Worm (Caenorhabditis elegans): ENCODE measurements around the gene gcc-2.

Gene gcc-2

DNA sequence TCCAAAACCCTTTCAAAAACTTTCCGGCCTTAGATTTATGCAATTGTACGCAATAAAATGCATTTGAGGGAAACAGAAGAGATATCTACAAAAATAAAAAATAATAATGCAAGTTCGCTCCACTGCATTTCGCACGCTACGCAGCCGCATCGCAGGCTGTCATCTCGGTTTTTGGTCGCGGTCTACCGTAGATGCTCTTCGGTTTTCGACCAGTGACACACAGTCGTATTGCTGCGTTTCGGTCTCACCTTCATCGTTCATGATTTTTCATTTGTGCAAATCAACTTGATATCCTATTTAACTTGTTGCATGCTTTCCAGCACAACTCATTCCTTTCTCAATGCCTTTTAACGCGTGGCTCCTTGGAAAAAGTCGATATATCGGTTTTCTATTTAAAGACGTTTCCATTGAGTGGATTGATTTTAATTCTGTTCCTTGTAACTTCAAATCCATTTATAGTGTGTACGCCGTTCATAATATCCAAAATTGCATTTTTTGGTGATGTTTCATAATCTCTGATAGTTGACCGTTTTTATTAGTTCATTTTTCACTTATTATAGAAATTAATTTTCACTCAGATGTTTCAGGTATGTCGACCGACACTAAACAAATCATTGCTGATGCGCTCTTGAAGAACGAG is 18.8 kb upstream of the gcc-2 start, which contains the start of gene vha-1 (continued):
- TF ChIP-seq Y22D7AL.16 (tag; optimal IDR thresholded peaks at IDR 0.05): no peak
- TF ChIP-seq pax-1 (tag; optimal IDR thresholded peaks at IDR 0.05): no peak
- TF ChIP-seq zip-5 (tag; optimal IDR thresholded peaks at IDR 0.05): no peak
- TF ChIP-seq ceh-9 (tag; optimal IDR thresholded peaks at IDR 0.05): no peak
- no peak for TF ChIP-seq fkh-6 (tag; optimal IDR thresholded peaks at IDR 0.05)
- no peak for TF ChIP-seq eyg-1 (tag; optimal IDR thresholded peaks at IDR 0.05)
- no peak for TF ChIP-seq ztf-16 (tag; optimal IDR thresholded peaks at IDR 0.05)
- TF ChIP-seq unc-42 (tag; optimal IDR thresholded peaks at IDR 0.05): peak; percentile 44
- no peak for TF ChIP-seq F13H6.1 (tag; optimal IDR thresholded peaks at IDR 0.05)
- TF ChIP-seq hlh-30 (tag; optimal IDR thresholded peaks at IDR 0.05; ENCODE audit: insufficient read depth): peak; percentile 26
- no peak for TF ChIP-seq lim-6 (tag; optimal IDR thresholded peaks at IDR 0.05)
- TF ChIP-seq ceh-48 (tag; optimal IDR thresholded peaks at IDR 0.05): peak; percentile 47
- no peak for TF ChIP-seq sdc-2 (tag; optimal IDR thresholded peaks at IDR 0.05)
- TF ChIP-seq ceh-22 (tag; optimal IDR thresholded peaks at IDR 0.05): no peak
- no peak for TF ChIP-seq unc-3 (GFP tag; conservative IDR thresholded peaks at IDR 0.05)
- no peak for TF ChIP-seq unc-3 (tag; optimal IDR thresholded peaks at IDR 0.05)
- TF ChIP-seq npax-4 (tag; optimal IDR thresholded peaks at IDR 0.05): no peak
- no peak for TF ChIP-seq sox-4 (tag; optimal IDR thresholded peaks at IDR 0.05)
- TF ChIP-seq ets-4 (tag; optimal IDR thresholded peaks at IDR 0.05): peak; percentile 14
- peak; percentile 24 for TF ChIP-seq ama-1 (optimal IDR thresholded peaks at IDR 0.05)
- TF ChIP-seq hlh-15 (tag; optimal IDR thresholded peaks at IDR 0.05): no peak

ce11 chrIII:9780254-9780653 is 18.3 kb upstream of the gcc-2 start, which contains the start of gene sqv-3:
Gene sqv-3, minus strand, starts transcription at chrIII:9780354.
- no peak for TF ChIP-seq sdc-2 (tag; optimal IDR thresholded peaks at IDR 0.05)
- no peak for TF ChIP-seq C08G9.2 (tag; optimal IDR thresholded peaks at IDR 0.05)
- no peak for TF ChIP-seq unc-86 (tag; optimal IDR thresholded peaks at IDR 0.05)
- TF ChIP-seq ceh-18 (tag; optimal IDR thresholded peaks at IDR 0.05): no peak
- TF ChIP-seq pha-2 (tag; optimal IDR thresholded peaks at IDR 0.05): no peak
- TF ChIP-seq ceh-48 (tag; optimal IDR thresholded peaks at IDR 0.05): no peak
- TF ChIP-seq ref-2 (tag; optimal IDR thresholded peaks at IDR 0.05): no peak
- TF ChIP-seq ceh-19 (GFP tag; optimal IDR thresholded peaks at IDR 0.05): no peak

DNA sequence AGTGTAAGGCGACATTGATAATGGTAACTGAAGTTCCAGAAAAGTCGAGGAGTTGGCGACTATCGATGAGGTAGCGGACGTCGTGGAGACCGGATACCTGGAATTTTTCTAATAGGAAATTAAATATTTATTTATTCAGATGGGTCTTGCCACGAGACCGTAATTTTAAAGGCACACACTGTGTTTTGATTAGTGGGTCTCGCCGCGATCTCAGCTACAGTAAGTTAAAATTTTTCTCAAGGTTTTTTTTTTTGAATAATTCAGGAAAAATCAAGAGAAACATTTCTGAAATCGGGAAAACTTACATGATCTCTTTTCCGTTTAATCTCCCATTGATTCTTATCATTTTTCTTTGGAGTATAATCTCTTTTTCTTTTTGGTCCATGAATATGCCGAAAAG is 17.1 kb upstream of the gcc-2 start:
- TF ChIP-seq unc-55 (GFP tag; optimal IDR thresholded peaks at IDR 0.05): no peak

- TF ChIP-seq ceh-31 (tag; optimal IDR thresholded peaks at IDR 0.05) (peak; percentile 16), elt-4 (tag; optimal IDR thresholded peaks at IDR 0.05) (no peak), pax-1 (tag; optimal IDR thresholded peaks at IDR 0.05) (peak; percentile 43), ceh-2 (tag; optimal IDR thresholded peaks at IDR 0.05) (no peak)
These were observed 14.4 kb upstream of the gcc-2 start, which contains the start of gene usp-46 for ce11 chrIII:9776323-9776722. Gene usp-46, plus strand, starts transcription at chrIII:9776623.

DNA sequence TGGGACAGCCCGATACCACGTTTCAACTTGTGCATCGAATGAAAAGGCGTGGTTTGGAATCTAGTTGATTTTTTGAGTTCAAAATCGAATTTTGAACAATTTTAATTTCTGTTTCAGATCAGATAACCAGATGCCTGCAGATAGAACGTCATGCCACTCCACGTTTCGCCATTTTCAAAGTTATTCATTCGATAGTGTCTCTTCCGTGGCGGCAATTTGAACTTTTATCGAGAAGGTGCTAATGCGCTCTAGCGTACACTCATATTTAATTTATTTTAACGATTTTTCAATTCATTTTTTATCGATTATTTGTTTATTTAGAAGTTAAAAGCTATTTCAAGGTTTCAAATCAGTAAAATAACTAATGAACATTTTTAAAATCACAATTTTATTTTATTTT is 14.0 kb upstream of the gcc-2 start:
- TF ChIP-seq lin-11 (tag; optimal IDR thresholded peaks at IDR 0.05) (no peak), sox-2 (GFP tag; IDR thresholded peaks at IDR 0.05) (no peak), T23F11.4 (GFP tag; optimal IDR thresholded peaks at IDR 0.05) (no peak)

DNA sequence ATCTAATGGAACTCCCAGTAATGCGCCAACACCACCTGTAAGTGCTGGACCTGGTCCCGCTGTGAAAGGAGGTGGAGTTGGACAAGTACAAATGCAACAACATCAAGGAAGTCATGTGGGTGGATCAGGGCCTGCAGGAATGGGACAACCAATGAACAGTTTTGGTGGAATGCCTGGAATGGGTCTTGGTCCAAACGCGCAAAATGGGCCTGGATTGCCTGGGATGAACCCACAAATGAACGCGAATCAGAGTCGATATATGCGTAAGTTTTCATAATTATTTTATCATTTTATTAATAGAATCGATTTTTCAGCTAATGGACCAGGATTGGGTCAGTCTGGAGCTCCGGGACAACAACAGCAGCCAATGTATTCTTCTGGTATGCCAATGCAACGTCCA is 10.5 kb upstream of the gcc-2 start:
- TF ChIP-seq ceh-34 (tag; optimal IDR thresholded peaks at IDR 0.05): no peak
- TF ChIP-seq T23F11.4 (GFP tag; optimal IDR thresholded peaks at IDR 0.05): no peak
- no peak for TF ChIP-seq eyg-1 (tag; optimal IDR thresholded peaks at IDR 0.05)
- no peak for TF ChIP-seq nfya-1 (tag; optimal IDR thresholded peaks at IDR 0.05)
- TF ChIP-seq nhr-11 (tag; optimal IDR thresholded peaks at IDR 0.05): no peak
- no peak for TF ChIP-seq K09A11.1 (tag; optimal IDR thresholded peaks at IDR 0.05; ENCODE audit: insufficient read depth)
- no peak for TF ChIP-seq unc-42 (tag; optimal IDR thresholded peaks at IDR 0.05)
- TF ChIP-seq Y22D7AL.16 (tag; optimal IDR thresholded peaks at IDR 0.05): no peak
- TF ChIP-seq pqm-1 (tag; optimal IDR thresholded peaks at IDR 0.05): no peak
